Worm (Caenorhabditis elegans) whole organism, L4 larva: ENCODE results near the gene col-73.

Experiments used
- F26F4.8 ChIP-seq: fragments of 200-800 bp; sonication (Bioruptor generic); conservative IDR thresholded peaks from 2 replicates; pipeline ENCODE4 v1.3.6; 2022; ENCODE audit warnings: missing genetic modification characterization, missing compliant biosample characterization
- F37D6.2 ChIP-seq: sonication (generic microtip); optimal IDR thresholded peaks from 2 replicates; lab custom pipeline; 2016; ENCODE audit warnings: mild to moderate bottlenecking, missing genetic modification characterization, missing compliant biosample characterization
- T20F7.1 ChIP-seq: fragments of 200-800 bp; sonication (Bioruptor generic); optimal IDR thresholded peaks from 2 replicates; lab custom pipeline; 2018; ENCODE audit warnings: mild to moderate bottlenecking, missing genetic modification characterization, missing compliant biosample characterization
- Y75B8A.6 ChIP-seq: fragments of 200-800 bp; sonication (Bioruptor generic); IDR thresholded peaks from 2 replicates; pipeline ENCODE4 v1.3.6; 2022; ENCODE audit warnings: missing genetic modification reagents, missing genetic modification characterization, missing compliant biosample characterization
- ZK337.2 ChIP-seq: fragments of 200-800 bp; sonication (Bioruptor generic); IDR thresholded peaks from 2 replicates; pipeline ENCODE4 v1.3.6; 2022; ENCODE audit warnings: missing genetic modification reagents, missing genetic modification characterization, missing compliant biosample characterization
- ZK546.5 ChIP-seq, 2 experiments: sonication (generic microtip); optimal IDR thresholded peaks; 2 replicates each; lab custom pipeline; 2017; ENCODE audit warnings: missing biosample characterization in 2 of 2, missing genetic modification characterization in 2 of 2
- aly-2 ChIP-seq: sonication (generic microtip); optimal IDR thresholded peaks from 2 replicates; lab custom pipeline; 2018; ENCODE audit warnings: missing biosample characterization, missing genetic modification characterization
- ceh-32 ChIP-seq: sonication (generic microtip); optimal IDR thresholded peaks from 2 replicates; lab custom pipeline; 2016; ENCODE audit warnings: mild to moderate bottlenecking, missing genetic modification characterization, missing compliant biosample characterization; ENCODE audit not compliant: poor library complexity
- ceh-44 ChIP-seq: fragments of 200-800 bp; sonication (Bioruptor generic); IDR thresholded peaks from 2 replicates; pipeline ENCODE4 v1.3.6; 2022; ENCODE audit warnings: missing genetic modification reagents, missing genetic modification characterization, missing compliant biosample characterization
- ces-1 ChIP-seq: fragments of 150-350 bp; sonication (generic microtip); optimal IDR thresholded peaks from 4 replicates; lab custom pipeline; 2014; ENCODE audit warnings: missing biosample characterization, missing genetic modification reagents, missing genetic modification characterization
- cey-2 ChIP-seq: sonication (generic microtip); optimal IDR thresholded peaks from 3 replicates; lab custom pipeline; 2017; ENCODE audit warnings: missing genetic modification characterization, mild to moderate bottlenecking, missing compliant biosample characterization, antibody characterized with exemption, borderline replicate concordance; ENCODE audit not compliant: insufficient read depth
- daf-16 ChIP-seq, 3 experiments: sonication (generic microtip); optimal IDR thresholded peaks; 2 replicates each; lab custom pipeline; 2016 to 2017; ENCODE audit warnings: missing genetic modification characterization in 3 of 3, missing genetic modification reagents in 3 of 3, mild to moderate bottlenecking in 2 of 3, missing compliant biosample characterization in 2 of 3, missing biosample characterization in 1 of 3, moderate library complexity in 1 of 3
- dmd-8 ChIP-seq: fragments of 200-800 bp; sonication (Bioruptor generic); IDR thresholded peaks from 2 replicates; pipeline ENCODE4 v1.3.6; 2022; ENCODE audit warnings: missing genetic modification characterization, missing compliant biosample characterization
- dmd-9 ChIP-seq: fragments of 200-800 bp; sonication (Bioruptor generic); IDR thresholded peaks from 2 replicates; pipeline ENCODE4 v1.3.6; 2022; ENCODE audit warnings: missing genetic modification reagents, missing genetic modification characterization, missing compliant biosample characterization
- dpl-1 ChIP-seq: fragments of 150-350 bp; optimal IDR thresholded peaks from 2 replicates; lab custom pipeline; 2014; ENCODE audit warnings: missing biosample characterization, missing genetic modification reagents, missing genetic modification characterization
- duxl-1 ChIP-seq: sonication (generic microtip); optimal IDR thresholded peaks from 2 replicates; lab custom pipeline; 2016; ENCODE audit warnings: mild to moderate bottlenecking, missing genetic modification characterization, moderate library complexity, missing compliant biosample characterization; ENCODE audit not compliant: poor library complexity
- dve-1 ChIP-seq: sonication (generic microtip); optimal IDR thresholded peaks from 2 replicates; lab custom pipeline; 2017; ENCODE audit warnings: antibody characterized with exemption, mild to moderate bottlenecking, missing genetic modification characterization, missing compliant biosample characterization; ENCODE audit not compliant: insufficient read depth
- egl-43 ChIP-seq: fragments of 200-800 bp; sonication (Bioruptor generic); IDR thresholded peaks from 2 replicates; pipeline ENCODE4 v1.3.6; 2022; ENCODE audit warnings: missing genetic modification reagents, missing genetic modification characterization, missing compliant biosample characterization
- fkh-10 ChIP-seq: fragments of 150-350 bp; optimal IDR thresholded peaks from 2 replicates; lab custom pipeline; 2014; ENCODE audit warnings: missing biosample characterization, missing genetic modification reagents, missing genetic modification characterization
- gei-8 ChIP-seq: fragments of 200-800 bp; sonication (Bioruptor generic); optimal IDR thresholded peaks from 2 replicates; lab custom pipeline; 2018; ENCODE audit warnings: mild to moderate bottlenecking, missing genetic modification characterization, missing compliant biosample characterization
- hif-1 ChIP-seq, 2 experiments: sonication (generic microtip); optimal IDR thresholded peaks; 2 replicates each; lab custom pipeline; 2016 to 2017; ENCODE audit warnings: missing compliant biosample characterization in 2 of 2, missing genetic modification characterization in 2 of 2, missing genetic modification reagents in 2 of 2, missing genotype in 2 of 2, mild to moderate bottlenecking in 1 of 2
- hlh-11 ChIP-seq: fragments of 200-800 bp; sonication (Bioruptor generic); optimal IDR thresholded peaks from 2 replicates; lab custom pipeline; 2018; ENCODE audit warnings: mild to moderate bottlenecking, missing genetic modification characterization, missing compliant biosample characterization
- hmg-1.1 ChIP-seq: fragments of 200-800 bp; sonication (Bioruptor generic); IDR thresholded peaks from 2 replicates; pipeline ENCODE4 v1.3.6; 2022; ENCODE audit warnings: missing genetic modification reagents, missing genetic modification characterization, missing compliant biosample characterization
- jun-1 ChIP-seq: fragments of 150-350 bp; optimal IDR thresholded peaks from 2 replicates; lab custom pipeline; 2014; ENCODE audit warnings: missing biosample characterization, missing genetic modification reagents, missing genetic modification characterization
- lim-7 ChIP-seq: fragments of 200-800 bp; sonication (Bioruptor generic); IDR thresholded peaks from 2 replicates; pipeline ENCODE4 v1.3.6; 2022; ENCODE audit warnings: missing genetic modification characterization, missing compliant biosample characterization
- lin-15B ChIP-seq: fragments of 150-350 bp; sonication (generic microtip); optimal IDR thresholded peaks from 3 replicates; lab custom pipeline; 2014; ENCODE audit warnings: missing biosample characterization, missing genetic modification characterization
- lir-3 ChIP-seq: sonication (generic microtip); optimal IDR thresholded peaks from 2 replicates; lab custom pipeline; 2016; ENCODE audit warnings: mild to moderate bottlenecking, missing genetic modification characterization, missing compliant biosample characterization
- madf-5 ChIP-seq, 2 experiments: fragments of 200-800 bp; sonication (Bioruptor generic); IDR thresholded peaks; 2 replicates each; pipeline ENCODE4 v1.3.6; 2022; ENCODE audit warnings: missing compliant biosample characterization in 2 of 2, missing genetic modification characterization in 2 of 2
- mdt-29 ChIP-seq: fragments of 200-800 bp; sonication (Bioruptor generic); IDR thresholded peaks from 2 replicates; pipeline ENCODE4 v1.3.6; 2022; ENCODE audit warnings: missing genetic modification reagents, missing genetic modification characterization, missing compliant biosample characterization
- mep-1 ChIP-seq: fragments of 150-350 bp; sonication (generic microtip); optimal IDR thresholded peaks from 3 replicates; lab custom pipeline; 2014; ENCODE audit warnings: missing biosample characterization, missing genetic modification characterization
- mes-2 ChIP-seq: sonication (generic microtip); optimal IDR thresholded peaks from 2 replicates; lab custom pipeline; 2016; ENCODE audit warnings: missing genotype, mild to moderate bottlenecking, missing genetic modification characterization, missing compliant biosample characterization; ENCODE audit not compliant: poor library complexity, severe bottlenecking
- nhr-10 ChIP-seq: fragments of 150-350 bp; optimal IDR thresholded peaks from 2 replicates; lab custom pipeline; 2014; ENCODE audit warnings: missing biosample characterization, missing genetic modification characterization
- nhr-6 ChIP-seq: fragments of 150-350 bp; optimal IDR thresholded peaks from 2 replicates; lab custom pipeline; 2014; ENCODE audit warnings: missing biosample characterization, missing genetic modification characterization
- nhr-76 ChIP-seq: fragments of 150-350 bp; optimal IDR thresholded peaks from 2 replicates; lab custom pipeline; 2014; ENCODE audit warnings: missing biosample characterization, missing genetic modification characterization
- rbr-2 ChIP-seq: sonication (generic microtip); optimal IDR thresholded peaks from 2 replicates; lab custom pipeline; 2016; ENCODE audit warnings: missing genotype, missing genetic modification characterization, missing compliant biosample characterization
- sdz-12 ChIP-seq: fragments of 200-800 bp; sonication (Bioruptor generic); optimal IDR thresholded peaks from 2 replicates; lab custom pipeline; 2018; ENCODE audit warnings: mild to moderate bottlenecking, missing genetic modification characterization, missing compliant biosample characterization
- set-16 ChIP-seq: fragments of 200-800 bp; sonication (Bioruptor generic); IDR thresholded peaks from 2 replicates; pipeline ENCODE4 v1.3.6; 2022; ENCODE audit warnings: missing genetic modification reagents, missing genetic modification characterization, missing compliant biosample characterization
- snpc-1.2 ChIP-seq: fragments of 200-800 bp; sonication (Bioruptor generic); IDR thresholded peaks from 2 replicates; pipeline ENCODE4 v1.3.6; 2022; ENCODE audit warnings: missing genetic modification reagents, missing genetic modification characterization, missing compliant biosample characterization
- spr-1 ChIP-seq: sonication (generic microtip); optimal IDR thresholded peaks from 2 replicates; lab custom pipeline; 2016; ENCODE audit warnings: mild to moderate bottlenecking, missing genetic modification characterization, missing compliant biosample characterization
- spr-3 ChIP-seq: fragments of 200-800 bp; sonication (Bioruptor generic); optimal IDR thresholded peaks from 2 replicates; lab custom pipeline; 2018; ENCODE audit warnings: mild to moderate bottlenecking, missing genetic modification characterization, missing compliant biosample characterization
- tag-97 ChIP-seq: fragments of 200-800 bp; sonication (Bioruptor generic); IDR thresholded peaks from 2 replicates; pipeline ENCODE4 v1.3.6; 2022; ENCODE audit warnings: missing genetic modification characterization, missing compliant biosample characterization
- tra-1 ChIP-seq: fragments of 200-800 bp; sonication (Bioruptor generic); IDR thresholded peaks from 2 replicates; pipeline ENCODE4 v1.3.6; 2022; ENCODE audit warnings: missing genetic modification reagents, missing genetic modification characterization, missing compliant biosample characterization
- unc-130 ChIP-seq: sonication (generic microtip); optimal IDR thresholded peaks from 2 replicates; lab custom pipeline; 2016; ENCODE audit warnings: missing genetic modification reagents, missing genetic modification characterization, missing compliant biosample characterization
- unc-39 ChIP-seq: sonication (generic microtip); optimal IDR thresholded peaks from 2 replicates; lab custom pipeline; 2017; ENCODE audit warnings: missing biosample characterization, missing genetic modification characterization
- zag-1 ChIP-seq: fragments of 150-350 bp; optimal IDR thresholded peaks from 2 replicates; lab custom pipeline; 2014; ENCODE audit warnings: missing biosample characterization, missing genetic modification characterization
- zfp-2 ChIP-seq: sonication (generic microtip); optimal IDR thresholded peaks from 2 replicates; lab custom pipeline; 2016; ENCODE audit warnings: mild to moderate bottlenecking, missing genetic modification characterization, missing compliant biosample characterization
- zip-11 ChIP-seq: fragments of 200-800 bp; sonication (Bioruptor generic); IDR thresholded peaks from 2 replicates; pipeline ENCODE4 v1.3.6; 2022; ENCODE audit warnings: missing genetic modification characterization, missing compliant biosample characterization
- zip-2 ChIP-seq: fragments of 150-350 bp; optimal IDR thresholded peaks from 2 replicates; lab custom pipeline; 2014; ENCODE audit warnings: missing biosample characterization, missing genetic modification characterization
- ztf-7 ChIP-seq: fragments of 150-350 bp; optimal IDR thresholded peaks from 2 replicates; lab custom pipeline; 2014; ENCODE audit warnings: missing biosample characterization, missing genetic modification characterization

The col-73 gene

DNA sequence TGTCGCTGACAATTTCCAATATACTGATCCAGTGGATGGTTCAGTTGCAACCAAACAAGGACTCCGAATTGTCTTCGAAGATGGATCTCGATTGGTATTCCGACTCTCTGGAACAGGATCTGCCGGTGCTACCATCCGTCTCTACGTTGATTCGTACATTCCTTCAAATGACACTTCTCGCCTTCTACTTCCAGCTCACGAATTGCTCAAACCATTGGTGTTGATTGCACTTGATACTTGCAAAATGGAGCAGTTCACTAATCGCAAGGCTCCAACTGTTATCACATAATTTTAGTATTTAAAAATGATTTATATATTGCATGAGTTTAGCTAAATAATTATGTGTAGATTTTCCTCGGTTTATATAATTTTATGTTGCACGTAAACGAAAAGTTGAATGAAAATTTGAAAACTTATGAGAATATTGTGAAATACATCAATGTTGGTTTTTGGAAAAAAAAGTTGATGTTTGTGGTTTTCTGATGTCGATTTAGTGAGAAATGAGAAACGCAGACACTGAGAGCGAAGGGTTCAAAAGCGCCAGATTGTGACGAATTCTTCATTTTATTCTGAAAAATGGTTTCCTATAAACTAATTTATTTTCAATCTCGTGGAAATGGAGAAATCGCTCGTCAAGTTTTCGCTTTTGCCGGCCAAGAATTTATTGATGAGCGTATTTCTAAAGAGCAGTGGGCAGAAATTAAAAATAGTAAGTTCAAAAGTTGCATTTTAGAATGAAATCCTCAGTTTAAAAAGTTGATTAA lies 18.3 kb upstream of the col-73 start, which contains the start of gene gst-9 (continued):
- TF ChIP-seq daf-16 (GFP tag; optimal IDR thresholded peaks at IDR 0.05; lab: Kevin White, UChicago) (no peak), daf-16 (tag; optimal IDR thresholded peaks at IDR 0.05; lab: Kevin White, UChicago) (peak; percentile 59), dve-1 (tag; lab: Kevin White, UChicago) (peak; percentile 86), zip-2 (tag; lab: Kevin White, UChicago) (no peak), ceh-44 (no peak), egl-43 (GFP tag; lab: Robert Waterston, UW) (0 out of 2 replicates have a peak, but pooled peaks have one; percentile 59), lir-3 (no peak), zag-1 (tag; lab: Kevin White, UChicago) (no peak), hif-1 (tag; optimal IDR thresholded peaks at IDR 0.05; lab: Kevin White, UChicago) (no peak), spr-1 (peak; percentile 23), ZK546.5 (tag; optimal IDR thresholded peaks at IDR 0.05; lab: Kevin White, UChicago) (no peak), nhr-10 (tag; lab: Kevin White, UChicago) (no peak), mep-1 (peak; percentile 56), mdt-29 (GFP tag; lab: Robert Waterston, UW) (peak; percentile 39; the same call in 1 of the 2 replicates), unc-130 (GFP tag; lab: Kevin White, UChicago) (no peak), set-16 (GFP tag; lab: Robert Waterston, UW) (no peak), T20F7.1 (GFP tag; lab: Kevin White, UChicago) (peak; percentile 13), gei-8 (GFP tag; lab: Kevin White, UChicago) (no peak), hmg-1.1 (no peak), ceh-32 (no peak), tag-97 (no peak), zfp-2 (no peak), dmd-9 (GFP tag; lab: Robert Waterston, UW) (no peak), spr-3 (GFP tag; lab: Kevin White, UChicago) (peak; percentile 25), lin-15B (no peak), F37D6.2 (tag; lab: Kevin White, UChicago) (no peak), snpc-1.2 (GFP tag; lab: Robert Waterston, UW) (no peak), dmd-8 (GFP tag; lab: Robert Waterston, UW) (0 out of 2 replicates have a peak, but pooled peaks have one; percentile 4), aly-2 (no peak), zip-11 (GFP tag; lab: Robert Waterston, UW) (no peak), lim-7 (GFP tag; lab: Robert Waterston, UW) (no peak), hlh-11 (tag; lab: Kevin White, UChicago) (peak; percentile 42), fkh-10 (GFP tag; lab: Kevin White, UChicago) (no peak), madf-5 (GFP tag; IDR thresholded peaks at IDR 0.05; lab: Robert Waterston, UW) (no peak), mes-2 (no peak), nhr-6 (no peak), ztf-7 (tag; lab: Kevin White, UChicago) (no peak), rbr-2 (no peak), jun-1 (tag; lab: Kevin White, UChicago) (no peak), ces-1 (GFP tag; lab: Kevin White, UChicago) (no peak), unc-39 (tag; lab: Kevin White, UChicago) (no peak), F26F4.8 (GFP tag; lab: Robert Waterston, UW) (no peak), sdz-12 (GFP tag; lab: Kevin White, UChicago) (no peak), cey-2 (tag; lab: Kevin White, UChicago) (no peak), ZK337.2 (GFP tag; lab: Robert Waterston, UW) (no peak), tra-1 (GFP tag; lab: Robert Waterston, UW) (no peak), nhr-76 (no peak), dpl-1 (no peak), Y75B8A.6 (GFP tag; lab: Robert Waterston, UW) (no peak; the same call in 1 of the 2 replicates), duxl-1 (tag; lab: Kevin White, UChicago) (no peak)
